Fruit fly (Drosophila melanogaster): ENCODE measurements around the gene CG15362.

CG15362 gene

dm6 chr2L:2008114-2008513 is 27.1 kb downstream of the CG15362 start, which contains the start of gene Nplp4:
Nplp4 (plus strand) TSS chr2L:2008414.
- TF ChIP-seq CG7045 (GFP tag; optimal IDR thresholded peaks at IDR 0.05) = no peak
- no peak for TF ChIP-seq tj (GFP tag; optimal IDR thresholded peaks at IDR 0.05)
- no peak for TF ChIP-seq toe (GFP tag; optimal IDR thresholded peaks at IDR 0.05)
- TF ChIP-seq Crg-1 (GFP tag; optimal IDR thresholded peaks at IDR 0.05) = no peak
- no peak for TF ChIP-seq ovo (GFP tag; optimal IDR thresholded peaks at IDR 0.05)
- TF ChIP-seq CG1620 (GFP tag; optimal IDR thresholded peaks at IDR 0.05) = no peak
- no peak for TF ChIP-seq CG5204 (GFP tag; optimal IDR thresholded peaks at IDR 0.05)
- no peak for TF ChIP-seq Clk (GFP tag; optimal IDR thresholded peaks at IDR 0.05)
- no peak for TF ChIP-seq kay (GFP tag; ENCODE audit: borderline replicate concordance)
- no peak for TF ChIP-seq CG7101 (tag; optimal IDR thresholded peaks at IDR 0.05)
- no peak for TF ChIP-seq CG11617 (GFP tag; optimal IDR thresholded peaks at IDR 0.05)
- no peak for TF ChIP-seq CG33017 (tag; optimal IDR thresholded peaks at IDR 0.05)

dm6 chr2L:2008980-2009954 is 28.3 kb downstream of the CG15362 start, which contains the start of gene CG4238:
CG4238 (plus strand) TSS chr2L:2009859.
- TF ChIP-seq CG14711 (tag; optimal IDR thresholded peaks at IDR 0.05) = no peak
- TF ChIP-seq bab1 (GFP tag; optimal IDR thresholded peaks at IDR 0.05) = peak; percentile 83
- TF ChIP-seq CG33017 (tag; optimal IDR thresholded peaks at IDR 0.05) = no peak
- TF ChIP-seq Mnt (GFP tag; optimal IDR thresholded peaks at IDR 0.05) = peak; percentile 53
- peak; percentile 60 for TF ChIP-seq ovo (GFP tag; optimal IDR thresholded peaks at IDR 0.05)
- TF ChIP-seq Hr96 (GFP tag; optimal IDR thresholded peaks at IDR 0.05) = no peak
- TF ChIP-seq pad (GFP tag; optimal IDR thresholded peaks at IDR 0.05) = no peak
- TF ChIP-seq Crg-1 (GFP tag; optimal IDR thresholded peaks at IDR 0.05) = no peak
- TF ChIP-seq tj (GFP tag; optimal IDR thresholded peaks at IDR 0.05) = peak; percentile 99
- TF ChIP-seq CG12768 (GFP tag; optimal IDR thresholded peaks at IDR 0.05) = no peak
- no peak for TF ChIP-seq CG7101 (tag; optimal IDR thresholded peaks at IDR 0.05)
- peak; percentile 68 for TF ChIP-seq kay (GFP tag; ENCODE audit: borderline replicate concordance)

dm6 chr2L:2010335-2011061 is 29.5 kb downstream of the CG15362 start:
- no peak for TF ChIP-seq CG14711 (tag; optimal IDR thresholded peaks at IDR 0.05)
- TF ChIP-seq ovo (GFP tag; optimal IDR thresholded peaks at IDR 0.05) = no peak
- peak; percentile 88 for TF ChIP-seq Mnt (GFP tag; optimal IDR thresholded peaks at IDR 0.05)
- TF ChIP-seq CG1620 (GFP tag; optimal IDR thresholded peaks at IDR 0.05) = no peak
- TF ChIP-seq cnc (optimal IDR thresholded peaks at IDR 0.05) = no peak
- TF ChIP-seq CG33017 (tag; optimal IDR thresholded peaks at IDR 0.05) = no peak
- TF ChIP-seq CG7045 (GFP tag; optimal IDR thresholded peaks at IDR 0.05) = no peak
- no peak for TF ChIP-seq CG7101 (tag; optimal IDR thresholded peaks at IDR 0.05)
- TF ChIP-seq kay (GFP tag; ENCODE audit: borderline replicate concordance) = peak; percentile 21
- TF ChIP-seq bab1 (GFP tag; optimal IDR thresholded peaks at IDR 0.05) = peak; percentile 10

- TF ChIP-seq CG33017 (tag; optimal IDR thresholded peaks at IDR 0.05) (no peak), Hr96 (GFP tag; optimal IDR thresholded peaks at IDR 0.05) (no peak), ovo (GFP tag; optimal IDR thresholded peaks at IDR 0.05) (no peak), Mnt (GFP tag; optimal IDR thresholded peaks at IDR 0.05) (no peak), toe (GFP tag; optimal IDR thresholded peaks at IDR 0.05) (no peak), cnc (optimal IDR thresholded peaks at IDR 0.05) (no peak), Clk (GFP tag; optimal IDR thresholded peaks at IDR 0.05) (no peak)
These were observed 30.5 kb downstream of the CG15362 start for dm6 chr2L:2011430-2011829.

- no peak for TF ChIP-seq CG5204 (GFP tag; optimal IDR thresholded peaks at IDR 0.05)
- peak; percentile 83 for TF ChIP-seq tj (GFP tag; optimal IDR thresholded peaks at IDR 0.05)
- TF ChIP-seq bab1 (GFP tag; optimal IDR thresholded peaks at IDR 0.05) = peak; percentile 14
These were observed 32.1 kb downstream of the CG15362 start for dm6 chr2L:2013057-2013456.

dm6 chr2L:2013836-2014434 is 33.0 kb downstream of the CG15362 start:
- TF ChIP-seq kay (GFP tag; ENCODE audit: borderline replicate concordance) (no peak), Hr96 (GFP tag; optimal IDR thresholded peaks at IDR 0.05) (no peak), CG1620 (GFP tag; optimal IDR thresholded peaks at IDR 0.05) (no peak), CG7045 (GFP tag; optimal IDR thresholded peaks at IDR 0.05) (no peak), CG14711 (tag; optimal IDR thresholded peaks at IDR 0.05) (no peak), cnc (optimal IDR thresholded peaks at IDR 0.05) (no peak), pad (GFP tag; optimal IDR thresholded peaks at IDR 0.05) (no peak), tj (GFP tag; optimal IDR thresholded peaks at IDR 0.05) (no peak), CG33017 (tag; optimal IDR thresholded peaks at IDR 0.05) (no peak), CG7101 (tag; optimal IDR thresholded peaks at IDR 0.05) (no peak), CG11617 (GFP tag; optimal IDR thresholded peaks at IDR 0.05) (no peak), CG5204 (GFP tag; optimal IDR thresholded peaks at IDR 0.05) (no peak), CG12768 (GFP tag; optimal IDR thresholded peaks at IDR 0.05) (no peak), Clk (GFP tag; optimal IDR thresholded peaks at IDR 0.05) (no peak), bab1 (GFP tag; optimal IDR thresholded peaks at IDR 0.05) (no peak), toe (GFP tag; optimal IDR thresholded peaks at IDR 0.05) (no peak), cic (GFP tag; optimal IDR thresholded peaks at IDR 0.05) (no peak), Mnt (GFP tag; optimal IDR thresholded peaks at IDR 0.05) (no peak), Crg-1 (GFP tag; optimal IDR thresholded peaks at IDR 0.05) (no peak)

Data from whole organism, adult.